Worm (Caenorhabditis elegans): Measurements from ENCODE around the gene srbc-54.

The srbc-54 gene

ce11 chrV:15872273-15872672 lies 38.8 kb upstream of the srbc-54 start, which contains the start of gene str-56:
Gene str-56 (plus strand): TSS chrV:15872573.
- TF ChIP-seq ttx-3 (tag; optimal IDR thresholded peaks at IDR 0.05) (no peak), pha-4 (tag; optimal IDR thresholded peaks at IDR 0.05) (no peak), ztf-16 (tag; optimal IDR thresholded peaks at IDR 0.05) (no peak), eyg-1 (tag; optimal IDR thresholded peaks at IDR 0.05) (no peak), F13H6.1 (tag; optimal IDR thresholded peaks at IDR 0.05) (no peak), ceh-19 (GFP tag; optimal IDR thresholded peaks at IDR 0.05) (no peak), fkh-10 (GFP tag; optimal IDR thresholded peaks at IDR 0.05) (no peak), npax-4 (tag; optimal IDR thresholded peaks at IDR 0.05) (no peak), ceh-9 (tag; optimal IDR thresholded peaks at IDR 0.05) (no peak), K02D7.2 (tag; optimal IDR thresholded peaks at IDR 0.05) (no peak), syd-9 (tag; optimal IDR thresholded peaks at IDR 0.05) (no peak), elt-2 (tag; optimal IDR thresholded peaks at IDR 0.05) (no peak), ceh-22 (tag; optimal IDR thresholded peaks at IDR 0.05) (no peak), Y22D7AL.16 (tag; optimal IDR thresholded peaks at IDR 0.05) (no peak), dmd-4 (tag; optimal IDR thresholded peaks at IDR 0.05; ENCODE audit: borderline replicate concordance) (no peak)

DNA sequence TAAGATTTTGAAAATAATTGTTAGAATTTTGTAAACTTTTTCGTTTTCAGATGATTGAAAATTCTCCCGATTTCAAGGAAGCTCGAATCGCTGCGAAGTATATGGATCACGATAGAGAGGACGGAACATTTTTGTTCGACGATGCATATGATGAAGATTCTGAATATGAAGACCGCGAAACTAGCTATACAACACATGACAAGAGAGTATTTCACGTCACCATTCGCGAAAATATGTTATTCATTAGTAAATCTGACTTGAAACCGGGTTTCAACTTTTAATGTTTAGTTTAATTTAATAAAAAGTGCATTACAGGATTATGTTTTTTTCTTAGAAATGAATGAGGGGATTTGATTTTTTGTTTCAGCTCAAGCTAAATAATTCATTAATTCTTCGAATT lies 36.8 kb upstream of the srbc-54 start, which contains the start of gene str-57:
str-57 (plus strand) TSS at position 301 of the 400 bp plus-strand sequence.
- no peak for TF ChIP-seq madf-2 (tag; optimal IDR thresholded peaks at IDR 0.05)
- no peak for TF ChIP-seq pqm-1 (tag; optimal IDR thresholded peaks at IDR 0.05)
- TF ChIP-seq ceh-14 (tag; optimal IDR thresholded peaks at IDR 0.05) = no peak
- no peak for TF ChIP-seq mec-3 (tag; optimal IDR thresholded peaks at IDR 0.05; ENCODE audit: borderline replicate concordance)
- no peak for TF ChIP-seq ceh-34 (tag; optimal IDR thresholded peaks at IDR 0.05)
- TF ChIP-seq K02D7.2 (tag; optimal IDR thresholded peaks at IDR 0.05) = no peak
- no peak for TF ChIP-seq lin-11 (tag; optimal IDR thresholded peaks at IDR 0.05)
- no peak for TF ChIP-seq pha-2 (tag; optimal IDR thresholded peaks at IDR 0.05)
- TF ChIP-seq hlh-30 (tag; optimal IDR thresholded peaks at IDR 0.05; ENCODE audit: insufficient read depth) = no peak
- TF ChIP-seq pat-9 (tag; optimal IDR thresholded peaks at IDR 0.05) = no peak

ce11 chrV:15867373-15867772 lies 33.9 kb upstream of the srbc-54 start, which contains the start of gene fbxa-197:
Gene fbxa-197 (plus strand): TSS chrV:15867673.
- TF ChIP-seq gmeb-2 (tag; optimal IDR thresholded peaks at IDR 0.05) = no peak
- no peak for TF ChIP-seq npax-4 (tag; optimal IDR thresholded peaks at IDR 0.05)
- TF ChIP-seq unc-86 (tag; optimal IDR thresholded peaks at IDR 0.05) = no peak
- no peak for TF ChIP-seq C08G9.2 (tag; optimal IDR thresholded peaks at IDR 0.05)
- no peak for TF ChIP-seq F13H6.1 (tag; optimal IDR thresholded peaks at IDR 0.05)
- TF ChIP-seq rnt-1 (tag; optimal IDR thresholded peaks at IDR 0.05) = no peak

DNA sequence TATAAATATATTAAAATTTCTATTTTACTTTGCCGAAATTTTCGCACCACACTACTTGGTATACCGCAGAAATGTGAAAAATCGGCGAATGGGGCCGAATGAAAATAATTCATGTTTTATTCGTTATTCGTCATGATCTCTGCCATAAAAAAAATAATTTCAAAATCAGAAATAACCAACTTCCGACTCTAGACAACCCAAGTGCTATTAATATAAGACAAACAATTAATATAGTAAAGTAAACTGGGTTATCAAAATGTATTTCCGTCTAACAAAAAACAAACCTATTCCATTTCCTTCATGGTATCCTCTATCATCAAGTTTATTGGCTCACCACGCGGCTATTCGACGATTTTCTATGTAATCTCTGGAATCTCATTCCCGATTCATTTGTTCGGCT lies 32.3 kb upstream of the srbc-54 start, which contains the start of gene srh-293:
srh-293 (plus strand) TSS at position 301 of the 400 bp plus-strand sequence.
- TF ChIP-seq ttx-3 (tag; optimal IDR thresholded peaks at IDR 0.05) (no peak), ceh-34 (tag; optimal IDR thresholded peaks at IDR 0.05) (no peak), hlh-15 (tag; optimal IDR thresholded peaks at IDR 0.05) (no peak), ahr-1 (tag; optimal IDR thresholded peaks at IDR 0.05) (no peak), pat-9 (tag; optimal IDR thresholded peaks at IDR 0.05) (no peak), ceh-45 (GFP tag; IDR thresholded peaks at IDR 0.05) (no peak)

ce11 chrV:15863042-15863441 lies 29.5 kb upstream of the srbc-54 start, which contains the start of gene srh-299:
Gene srh-299 (plus strand): TSS chrV:15863342.
- TF ChIP-seq hlh-8 (tag; optimal IDR thresholded peaks at IDR 0.05) = no peak
- TF ChIP-seq tbx-7 (tag; optimal IDR thresholded peaks at IDR 0.05) = no peak
- TF ChIP-seq ahr-1 (tag; optimal IDR thresholded peaks at IDR 0.05) = no peak
- no peak for TF ChIP-seq unc-3 (GFP tag; conservative IDR thresholded peaks at IDR 0.05)
- no peak for TF ChIP-seq unc-3 (tag; optimal IDR thresholded peaks at IDR 0.05)
- no peak for TF ChIP-seq ets-4 (tag; optimal IDR thresholded peaks at IDR 0.05)
- TF ChIP-seq ceh-31 (tag; optimal IDR thresholded peaks at IDR 0.05) = no peak
- no peak for TF ChIP-seq ref-2 (tag; optimal IDR thresholded peaks at IDR 0.05)
- no peak for TF ChIP-seq zip-5 (tag; optimal IDR thresholded peaks at IDR 0.05)
- no peak for TF ChIP-seq ttx-3 (tag; optimal IDR thresholded peaks at IDR 0.05)

Data from whole organism, late embryonic.